Worm (Caenorhabditis elegans): ENCODE results near the gene acdh-8.

acdh-8 gene

ce11 chrII:5844694-5845129 lies 50.4 kb downstream of the acdh-8 start:
- peak; percentile 68 for TF ChIP-seq eyg-1 (tag; optimal IDR thresholded peaks at IDR 0.05)
- peak; percentile 76 for TF ChIP-seq hlh-8 (tag; optimal IDR thresholded peaks at IDR 0.05)
- TF ChIP-seq sox-2 (GFP tag; IDR thresholded peaks at IDR 0.05) = peak; percentile 32
- TF ChIP-seq ceh-48 (tag; optimal IDR thresholded peaks at IDR 0.05) = peak; percentile 41
- TF ChIP-seq sox-4 (tag; optimal IDR thresholded peaks at IDR 0.05) = peak; percentile 81
- peak; percentile 81 for TF ChIP-seq madf-2 (tag; optimal IDR thresholded peaks at IDR 0.05)
- TF ChIP-seq ref-2 (tag; optimal IDR thresholded peaks at IDR 0.05) = peak; percentile 87
- TF ChIP-seq ceh-9 (tag; optimal IDR thresholded peaks at IDR 0.05) = no peak
- peak; percentile 99 for TF ChIP-seq unc-42 (tag; optimal IDR thresholded peaks at IDR 0.05)
- peak; percentile 17 for TF ChIP-seq hlh-13 (GFP tag; optimal IDR thresholded peaks at IDR 0.05)
- TF ChIP-seq odd-2 (tag; optimal IDR thresholded peaks at IDR 0.05) = no peak
- peak; percentile 100 for TF ChIP-seq ama-1 (optimal IDR thresholded peaks at IDR 0.05)
- TF ChIP-seq T23F11.4 (GFP tag; optimal IDR thresholded peaks at IDR 0.05) = peak; percentile 87
- peak; percentile 44 for TF ChIP-seq tbx-7 (tag; optimal IDR thresholded peaks at IDR 0.05)
- peak; percentile 65 for TF ChIP-seq hlh-6 (tag; optimal IDR thresholded peaks at IDR 0.05)
- peak; percentile 94 for TF ChIP-seq ceh-14 (tag; optimal IDR thresholded peaks at IDR 0.05)
- peak; percentile 72 for TF ChIP-seq fkh-6 (tag; optimal IDR thresholded peaks at IDR 0.05)
- peak; percentile 70 for TF ChIP-seq ttx-3 (tag; optimal IDR thresholded peaks at IDR 0.05)
- TF ChIP-seq ceh-45 (GFP tag; IDR thresholded peaks at IDR 0.05) = no peak
- peak; percentile 66 for TF ChIP-seq dmd-4 (tag; optimal IDR thresholded peaks at IDR 0.05; ENCODE audit: borderline replicate concordance)
- TF ChIP-seq pha-4 (tag; optimal IDR thresholded peaks at IDR 0.05) = no peak
- peak; percentile 83 for TF ChIP-seq ztf-16 (tag; optimal IDR thresholded peaks at IDR 0.05)
- TF ChIP-seq ceh-24 (tag; optimal IDR thresholded peaks at IDR 0.05) = peak; percentile 68
- TF ChIP-seq gmeb-2 (tag; optimal IDR thresholded peaks at IDR 0.05) = peak; percentile 55
- TF ChIP-seq che-1 (tag; optimal IDR thresholded peaks at IDR 0.05) = peak; percentile 66
- peak; percentile 99 for TF ChIP-seq dve-1 (tag; optimal IDR thresholded peaks at IDR 0.05)
- peak; percentile 89 for TF ChIP-seq ceh-19 (GFP tag; optimal IDR thresholded peaks at IDR 0.05)
- TF ChIP-seq elt-4 (tag; optimal IDR thresholded peaks at IDR 0.05) = no peak
- TF ChIP-seq lin-11 (tag; optimal IDR thresholded peaks at IDR 0.05) = peak; percentile 63
- TF ChIP-seq K09A11.1 (tag; optimal IDR thresholded peaks at IDR 0.05; ENCODE audit: insufficient read depth) = peak; percentile 76
- peak; percentile 65 for TF ChIP-seq hlh-15 (tag; optimal IDR thresholded peaks at IDR 0.05)
- TF ChIP-seq Y22D7AL.16 (tag; optimal IDR thresholded peaks at IDR 0.05) = peak; percentile 57
- TF ChIP-seq ceh-34 (tag; optimal IDR thresholded peaks at IDR 0.05) = peak; percentile 92
- TF ChIP-seq hlh-30 (tag; optimal IDR thresholded peaks at IDR 0.05; ENCODE audit: insufficient read depth) = peak; percentile 60
- peak; percentile 83 for TF ChIP-seq unc-86 (tag; optimal IDR thresholded peaks at IDR 0.05)
- TF ChIP-seq ceh-30 (tag; optimal IDR thresholded peaks at IDR 0.05) = peak; percentile 79
- peak; percentile 65 for TF ChIP-seq ceh-22 (tag; optimal IDR thresholded peaks at IDR 0.05)
- TF ChIP-seq pax-1 (tag; optimal IDR thresholded peaks at IDR 0.05) = peak; percentile 91
- TF ChIP-seq pha-2 (tag; optimal IDR thresholded peaks at IDR 0.05) = peak; percentile 82
- peak; percentile 85 for TF ChIP-seq ets-4 (tag; optimal IDR thresholded peaks at IDR 0.05)
- TF ChIP-seq ceh-18 (tag; optimal IDR thresholded peaks at IDR 0.05) = peak; percentile 99
- TF ChIP-seq npax-4 (tag; optimal IDR thresholded peaks at IDR 0.05) = peak; percentile 54
- peak; percentile 65 for TF ChIP-seq fax-1 (tag; optimal IDR thresholded peaks at IDR 0.05)
- peak; percentile 95 for TF ChIP-seq ceh-31 (tag; optimal IDR thresholded peaks at IDR 0.05)
- peak; percentile 87 for TF ChIP-seq pros-1 (tag; optimal IDR thresholded peaks at IDR 0.05)
- TF ChIP-seq rnt-1 (tag; optimal IDR thresholded peaks at IDR 0.05) = peak; percentile 86
- peak; percentile 99 for TF ChIP-seq elt-2 (tag; optimal IDR thresholded peaks at IDR 0.05)
- peak; percentile 82 for TF ChIP-seq ceh-2 (tag; optimal IDR thresholded peaks at IDR 0.05)
- peak; percentile 58 for TF ChIP-seq nhr-11 (tag; optimal IDR thresholded peaks at IDR 0.05)
- TF ChIP-seq lim-6 (tag; optimal IDR thresholded peaks at IDR 0.05) = peak; percentile 77
- TF ChIP-seq unc-55 (GFP tag; optimal IDR thresholded peaks at IDR 0.05) = peak; percentile 79
- TF ChIP-seq zip-5 (tag; optimal IDR thresholded peaks at IDR 0.05) = peak; percentile 32
- peak; percentile 46 for TF ChIP-seq nhr-232 (tag; optimal IDR thresholded peaks at IDR 0.05)
- TF ChIP-seq mec-3 (tag; optimal IDR thresholded peaks at IDR 0.05; ENCODE audit: borderline replicate concordance) = peak; percentile 59
